Worm (Caenorhabditis elegans) whole organism, young adult: ENCODE results near the gene clec-73.

Experiments used
- F23B12.7 ChIP-seq: sonication (generic microtip); optimal IDR thresholded peaks from 2 replicates; lab custom pipeline; 2017; ENCODE audit warnings: missing genetic modification characterization, mild to moderate bottlenecking, missing compliant biosample characterization, antibody characterized with exemption, moderate library complexity; ENCODE audit not compliant: insufficient read depth
- ztf-22 ChIP-seq: fragments of 200-800 bp; sonication (Bioruptor generic); optimal IDR thresholded peaks from 2 replicates; lab custom pipeline; 2018; ENCODE audit warnings: mild to moderate bottlenecking, missing genetic modification characterization, moderate library complexity, missing compliant biosample characterization

ce11 chrIV:3914462-3914861 lies 41.5 kb downstream of the clec-73 start, which contains the start of gene F56D6.19:
- no peak for TF ChIP-seq ztf-22 (GFP tag; lab: Kevin White, UChicago)
- no peak for TF ChIP-seq F23B12.7 (tag; lab: Kevin White, UChicago)
